Worm (Caenorhabditis elegans) whole organism, young adult: ENCODE data around the gene grl-9.

ENCODE experiments used
- F22D6.2 ChIP-seq: sonication (generic microtip); optimal IDR thresholded peaks from 2 replicates; lab custom pipeline; 2016; ENCODE audit warnings: mild to moderate bottlenecking, missing genetic modification characterization, missing compliant biosample characterization
- Y79H2A.3 ChIP-seq: fragments of 200-800 bp; sonication (Bioruptor generic); conservative IDR thresholded peaks from 2 replicates; pipeline ENCODE4 v1.3.6; 2022; ENCODE audit warnings: missing genetic modification reagents, missing genetic modification characterization, missing compliant biosample characterization
- ama-1 ChIP-seq, 3 experiments: fragments of 150-350 bp in 1 of 3; sonication (generic microtip) in 2 of 3; optimal IDR thresholded peaks; 2 replicates each; lab custom pipeline; 2014 to 2018; ENCODE audit warnings: missing biosample characterization in 2 of 3, missing genetic modification characterization in 2 of 3, missing genetic modification reagents in 2 of 3
- aptf-2 ChIP-seq: fragments of 200-800 bp; sonication (Bioruptor generic); conservative IDR thresholded peaks from 2 replicates; pipeline ENCODE4 v1.3.6; 2022; ENCODE audit warnings: missing genetic modification reagents, missing genetic modification characterization, missing compliant biosample characterization
- gei-17 ChIP-seq: fragments of 200-800 bp; sonication (Bioruptor generic); optimal IDR thresholded peaks from 2 replicates; lab custom pipeline; 2018; ENCODE audit warnings: mild to moderate bottlenecking, missing genetic modification characterization, missing compliant biosample characterization
- mes-4 ChIP-seq: sonication (generic microtip); optimal IDR thresholded peaks from 2 replicates; lab custom pipeline; 2016; ENCODE audit warnings: missing genotype, missing genetic modification characterization, missing compliant biosample characterization
- nfya-1 ChIP-seq: sonication (generic microtip); optimal IDR thresholded peaks from 2 replicates; lab custom pipeline; 2017; ENCODE audit warnings: antibody characterized with exemption, missing compliant biosample characterization, missing genetic modification characterization, borderline replicate concordance; ENCODE audit not compliant: insufficient read depth
- nhr-80 ChIP-seq: sonication (generic microtip); optimal IDR thresholded peaks from 2 replicates; lab custom pipeline; 2016; ENCODE audit warnings: missing genetic modification characterization, missing compliant biosample characterization
- pha-4 ChIP-seq: fragments of 150-350 bp; sonication (generic microtip); optimal IDR thresholded peaks from 2 replicates; lab custom pipeline; 2014; ENCODE audit warnings: missing biosample characterization, missing genetic modification reagents, missing genetic modification characterization
- repo-1 ChIP-seq: sonication (generic microtip); optimal IDR thresholded peaks from 2 replicates; lab custom pipeline; 2017; ENCODE audit warnings: mild to moderate bottlenecking, missing genetic modification characterization, missing compliant biosample characterization

DNA sequence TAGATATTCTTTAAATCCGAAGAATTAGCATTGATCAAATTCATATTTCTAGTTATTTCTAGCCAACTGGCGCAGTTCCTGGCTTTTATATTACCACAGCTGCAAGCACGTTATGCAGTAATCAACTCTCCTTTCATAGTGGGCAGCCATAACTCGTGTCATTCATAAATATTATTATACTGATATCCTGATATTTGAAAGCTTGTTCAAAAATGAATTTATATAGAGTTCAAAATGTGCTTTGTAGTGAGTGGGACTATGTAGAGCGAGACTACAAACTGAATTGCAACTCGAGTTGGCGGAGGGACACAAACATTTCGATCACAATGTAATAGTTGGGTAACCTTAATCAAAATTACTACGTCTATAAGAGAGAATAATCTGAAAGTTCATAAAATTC lies 40.2 kb upstream of the grl-9 start, which contains the start of gene srh-30:
- TF ChIP-seq gei-17 (GFP tag; lab: Kevin White, UChicago): no peak
- no peak for TF ChIP-seq Y79H2A.3 (GFP tag; lab: Robert Waterston, UW)
- TF ChIP-seq nfya-1 (tag; lab: Kevin White, UChicago): no peak
- TF ChIP-seq F22D6.2 (tag; lab: Kevin White, UChicago): no peak
- TF ChIP-seq aptf-2 (GFP tag; lab: Robert Waterston, UW): no peak
- no peak for TF ChIP-seq ama-1 (optimal IDR thresholded peaks at IDR 0.05; lab: Kevin White, UChicago)
- TF ChIP-seq ama-1 (GFP tag; optimal IDR thresholded peaks at IDR 0.05; lab: Kevin White, UChicago): no peak
- TF ChIP-seq repo-1 (tag; lab: Kevin White, UChicago): no peak
- no peak for TF ChIP-seq pha-4 (tag; lab: Kevin White, UChicago)
- no peak for TF ChIP-seq nhr-80 (tag; lab: Kevin White, UChicago)
- TF ChIP-seq mes-4 (tag; lab: Kevin White, UChicago): no peak
